Worm (Caenorhabditis elegans): ENCODE measurements around the gene sfxn-2.

DNA sequence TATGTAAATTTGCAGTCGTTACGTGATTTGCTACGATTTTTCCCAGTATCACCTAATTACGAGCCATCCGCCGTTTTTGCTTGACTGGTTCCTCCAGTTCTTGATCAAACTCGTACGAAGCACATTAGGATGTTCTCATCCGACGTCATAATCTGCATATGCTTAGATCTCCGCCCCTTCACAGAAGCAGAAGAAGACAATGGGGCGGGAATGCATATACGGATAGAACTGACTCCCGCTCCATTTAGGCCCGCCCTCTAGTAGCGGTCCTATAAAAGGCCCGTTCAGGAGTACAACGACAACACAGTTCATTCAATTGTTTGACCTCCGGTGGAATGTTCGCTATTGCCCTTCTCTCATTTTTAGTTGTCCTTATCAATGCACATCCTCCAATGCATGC lies 33.0 kb downstream of the sfxn-2 start, which contains the start of gene zig-4:
- TF ChIP-seq pha-4 (tag; optimal IDR thresholded peaks at IDR 0.05) (no peak), F49E8.2 (tag; optimal IDR thresholded peaks at IDR 0.05; ENCODE audit: insufficient read depth) (no peak), nhr-179 (tag; optimal IDR thresholded peaks at IDR 0.05) (no peak), D2030.7 (GFP tag; IDR thresholded peaks at IDR 0.05) (no peak), hrde-1 (tag; optimal IDR thresholded peaks at IDR 0.05; ENCODE audit: borderline replicate concordance) (no peak), Y95B8A.8 (GFP tag; IDR thresholded peaks at IDR 0.05) (no peak), snpc-4 (GFP tag; optimal IDR thresholded peaks at IDR 0.05) (no peak), snpc-4 (tag; optimal IDR thresholded peaks at IDR 0.05) (no peak), ama-1 (optimal IDR thresholded peaks at IDR 0.05) (no peak), ama-1 (GFP tag; optimal IDR thresholded peaks at IDR 0.05) (no peak), cebp-2 (GFP tag; IDR thresholded peaks at IDR 0.05) (no peak), chd-7 (tag; optimal IDR thresholded peaks at IDR 0.05) (no peak), tbp1 (GFP tag; optimal IDR thresholded peaks at IDR 0.05) (no peak), akir-1 (GFP tag; optimal IDR thresholded peaks at IDR 0.05) (no peak), fkh-3 (tag; optimal IDR thresholded peaks at IDR 0.05) (no peak), nfyb-1 (GFP tag; IDR thresholded peaks at IDR 0.05) (no peak)
